Worm (Caenorhabditis elegans) whole organism, midembryonic: ENCODE measurements around the gene srab-6.

Experiments used
- T22C8.4 ChIP-seq: fragments of 200-800 bp; sonication (Bioruptor generic); IDR thresholded peaks from 2 replicates; pipeline ENCODE4 v1.3.6; 2022; ENCODE audit warnings: missing genetic modification characterization, missing compliant biosample characterization
- cog-1 ChIP-seq: sonication (generic microtip); optimal IDR thresholded peaks from 2 replicates; lab custom pipeline; 2016; ENCODE audit warnings: missing genetic modification characterization, missing compliant biosample characterization
- flt-1 ChIP-seq: fragments of 200-800 bp; sonication (Bioruptor generic); IDR thresholded peaks from 2 replicates; pipeline ENCODE4 v1.3.6; 2022; ENCODE audit warnings: missing genetic modification characterization, missing compliant biosample characterization
- klf-2 ChIP-seq: fragments of 200-800 bp; sonication (Bioruptor generic); conservative IDR thresholded peaks from 2 replicates; pipeline ENCODE4 v1.3.6; 2022; ENCODE audit warnings: missing genetic modification reagents, missing genetic modification characterization, missing compliant biosample characterization
- med-1 ChIP-seq: sonication (generic microtip); optimal IDR thresholded peaks from 2 replicates; lab custom pipeline; 2017; ENCODE audit warnings: missing genetic modification characterization, mild to moderate bottlenecking, missing compliant biosample characterization, antibody characterized with exemption, missing genetic modification reagents; ENCODE audit not compliant: insufficient read depth
- ref-1 ChIP-seq: fragments of 200-800 bp; sonication (Bioruptor generic); conservative IDR thresholded peaks from 2 replicates; pipeline ENCODE4 v1.3.6; 2022; ENCODE audit warnings: missing genetic modification reagents, missing genetic modification characterization, missing compliant biosample characterization
- tab-1 ChIP-seq: fragments of 200-800 bp; sonication (Bioruptor generic); IDR thresholded peaks from 2 replicates; pipeline ENCODE4 v1.3.6; 2022; ENCODE audit warnings: missing genetic modification characterization, missing compliant biosample characterization
- ztf-23 ChIP-seq: fragments of 200-800 bp; sonication (Bioruptor generic); IDR thresholded peaks from 2 replicates; pipeline ENCODE4 v1.3.6; 2022; ENCODE audit warnings: missing genetic modification reagents, missing genetic modification characterization, missing compliant biosample characterization
- ztf-29 ChIP-seq: fragments of 200-800 bp; sonication (Bioruptor generic); IDR thresholded peaks from 2 replicates; pipeline ENCODE4 v1.3.6; 2022; ENCODE audit warnings: missing genetic modification reagents, missing genetic modification characterization, missing compliant biosample characterization

Gene srab-6

DNA sequence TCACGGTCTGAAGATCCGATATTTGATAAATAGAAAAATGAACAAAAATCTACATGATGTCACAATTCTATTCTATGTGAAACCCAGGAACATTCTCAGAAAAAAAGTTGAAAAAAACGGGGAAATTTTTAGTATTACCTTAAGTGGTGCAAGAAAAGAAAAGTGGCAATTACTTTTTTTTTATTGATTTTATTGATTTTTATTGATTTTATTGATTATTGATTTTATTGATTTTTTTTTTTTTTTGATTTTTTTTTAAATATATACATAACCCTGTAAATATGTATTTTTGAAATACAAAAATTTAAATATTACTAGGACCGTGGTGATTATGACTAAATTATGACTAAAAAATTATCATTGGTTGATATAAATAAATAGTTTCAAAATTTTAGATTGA is 19.9 kb upstream of the srab-6 start:
- TF ChIP-seq klf-2 (GFP tag; lab: Robert Waterston, UW) (no peak), T22C8.4 (peak; percentile 57; the same call in 1 of the 2 replicates), med-1 (GFP tag; lab: Kevin White, UChicago) (no peak), ref-1 (GFP tag; lab: Robert Waterston, UW) (no peak)

DNA sequence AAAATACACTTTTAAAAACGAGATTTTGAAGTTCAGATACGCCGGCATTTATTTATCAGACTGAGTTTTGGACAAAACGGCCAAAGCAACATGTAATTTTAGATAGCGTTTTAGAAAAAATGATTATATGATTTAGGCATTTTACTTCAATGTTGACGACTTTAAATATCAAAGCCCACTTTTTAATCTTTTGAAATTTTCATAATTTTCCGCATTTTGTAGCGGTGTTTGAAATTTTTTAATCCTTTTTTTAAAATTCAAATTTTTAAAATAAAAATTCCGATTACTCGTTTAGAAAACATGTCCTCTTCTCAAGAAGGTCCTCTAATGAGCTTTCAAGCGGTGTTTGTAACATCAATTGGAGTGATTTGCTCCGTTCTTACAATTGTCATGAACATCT is 18.1 kb upstream of the srab-6 start, which contains the start of gene srbc-6:
TSS of gene srbc-6 (plus strand) at position 301 of the 400 bp plus-strand sequence.
- no peak for TF ChIP-seq cog-1 (tag; lab: Kevin White, UChicago)
- TF ChIP-seq med-1 (GFP tag; lab: Kevin White, UChicago), result no peak
- no peak for TF ChIP-seq tab-1 (GFP tag; lab: Robert Waterston, UW)
- TF ChIP-seq ztf-29 (GFP tag; lab: Robert Waterston, UW), result no peak
- TF ChIP-seq T22C8.4, result no peak
- no peak for TF ChIP-seq ref-1 (GFP tag; lab: Robert Waterston, UW)
- no peak for TF ChIP-seq klf-2 (GFP tag; lab: Robert Waterston, UW)
- no peak for TF ChIP-seq flt-1 (GFP tag; lab: Robert Waterston, UW)
- no peak for TF ChIP-seq ztf-23 (GFP tag; lab: Robert Waterston, UW)

DNA sequence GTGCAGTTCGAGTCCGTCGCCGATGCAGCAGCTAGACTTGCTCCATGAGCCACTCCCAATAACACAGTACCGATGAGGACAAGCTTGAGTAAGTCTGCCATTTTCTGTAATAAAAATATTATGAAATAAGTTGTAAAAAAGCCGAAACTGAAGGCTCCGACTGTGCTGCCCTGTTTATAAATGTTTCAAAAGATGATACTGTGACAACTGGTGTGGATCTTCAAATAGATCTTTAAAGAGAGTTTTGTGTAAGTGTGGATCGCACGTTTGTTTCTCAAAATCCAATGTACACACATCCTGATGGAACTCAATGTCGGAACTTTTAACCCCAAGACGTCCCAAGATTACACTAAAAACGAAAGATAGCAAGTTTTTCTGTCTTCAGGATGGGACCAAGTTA is 16.9 kb upstream of the srab-6 start, which contains the start of gene C36C5.15:
TSS of gene C36C5.15 (minus strand) at position 101 of the 400 bp plus-strand sequence.
- TF ChIP-seq ztf-23 (GFP tag; lab: Robert Waterston, UW) (no peak), med-1 (GFP tag; lab: Kevin White, UChicago) (no peak), cog-1 (tag; lab: Kevin White, UChicago) (no peak), klf-2 (GFP tag; lab: Robert Waterston, UW) (no peak), ztf-29 (GFP tag; lab: Robert Waterston, UW) (no peak), ref-1 (GFP tag; lab: Robert Waterston, UW) (no peak), T22C8.4 (no peak), flt-1 (GFP tag; lab: Robert Waterston, UW) (no peak), tab-1 (GFP tag; lab: Robert Waterston, UW) (no peak)

- TF ChIP-seq klf-2 (GFP tag; lab: Robert Waterston, UW), result no peak
Measured at ce11 chrV:3166260-3166659, 14.5 kb upstream of the srab-6 start, which contains the start of gene C36C5.4. Gene C36C5.4, plus strand, starts transcription at chrV:3166560.

DNA sequence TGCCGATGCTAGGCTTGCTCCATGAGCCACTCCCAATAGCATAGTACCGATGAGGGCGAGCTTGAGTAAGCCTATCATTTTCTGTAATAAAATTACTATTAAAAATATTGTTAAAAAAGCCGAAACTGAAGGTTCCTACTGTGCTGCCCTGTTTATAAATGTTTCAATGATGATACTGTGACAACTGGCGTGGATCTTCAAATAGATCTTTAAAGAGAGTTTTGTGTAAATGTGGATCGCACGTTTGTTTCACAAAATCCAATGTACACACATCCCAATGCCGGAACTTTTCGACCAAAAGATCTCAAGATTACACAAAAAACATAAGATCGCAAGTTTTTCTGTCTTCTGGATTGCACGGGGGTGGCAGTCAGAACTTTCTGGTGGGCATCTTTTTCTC is 13.7 kb upstream of the srab-6 start, which contains the start of gene C36C5.14:
TSS of gene C36C5.14 (minus strand) at position 101 of the 400 bp plus-strand sequence.
- TF ChIP-seq ztf-29 (GFP tag; lab: Robert Waterston, UW) (no peak), ref-1 (GFP tag; lab: Robert Waterston, UW) (no peak), klf-2 (GFP tag; lab: Robert Waterston, UW) (no peak), T22C8.4 (no peak), ztf-23 (GFP tag; lab: Robert Waterston, UW) (no peak)

- TF ChIP-seq med-1 (GFP tag; lab: Kevin White, UChicago), result no peak
- TF ChIP-seq tab-1 (GFP tag; lab: Robert Waterston, UW), result no peak
- no peak for TF ChIP-seq flt-1 (GFP tag; lab: Robert Waterston, UW)
- no peak for TF ChIP-seq cog-1 (tag; lab: Kevin White, UChicago)
- TF ChIP-seq T22C8.4, result no peak
- no peak for TF ChIP-seq ztf-23 (GFP tag; lab: Robert Waterston, UW)
- no peak for TF ChIP-seq klf-2 (GFP tag; lab: Robert Waterston, UW)
Measured at ce11 chrV:3163143-3163542, 11.4 kb upstream of the srab-6 start.

DNA sequence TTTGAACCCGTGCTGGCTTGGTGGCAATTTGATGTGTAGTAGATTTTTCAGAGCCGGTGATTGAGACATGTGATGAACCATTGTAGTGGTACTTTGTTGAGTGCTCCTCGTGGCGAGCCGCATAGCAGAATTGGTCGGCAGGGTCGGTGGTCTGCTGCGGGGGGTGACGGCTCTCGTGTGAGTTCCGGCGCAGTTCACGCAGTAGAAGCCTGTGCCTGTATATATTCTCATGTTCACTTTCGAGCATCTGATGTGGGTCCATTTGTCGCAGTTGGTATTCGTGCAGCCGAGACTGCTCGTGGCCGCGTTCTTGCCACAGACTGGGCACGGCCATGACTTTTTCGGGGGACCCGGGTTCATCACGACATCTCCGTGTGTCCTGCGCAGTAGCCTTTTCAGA is 10.5 kb upstream of the srab-6 start:
- TF ChIP-seq tab-1 (GFP tag; lab: Robert Waterston, UW) (no peak), ztf-29 (GFP tag; lab: Robert Waterston, UW) (no peak), med-1 (GFP tag; lab: Kevin White, UChicago) (no peak), T22C8.4 (no peak), flt-1 (GFP tag; lab: Robert Waterston, UW) (no peak), cog-1 (tag; lab: Kevin White, UChicago) (no peak), ref-1 (GFP tag; lab: Robert Waterston, UW) (no peak), klf-2 (GFP tag; lab: Robert Waterston, UW) (no peak), ztf-23 (GFP tag; lab: Robert Waterston, UW) (no peak)

DNA sequence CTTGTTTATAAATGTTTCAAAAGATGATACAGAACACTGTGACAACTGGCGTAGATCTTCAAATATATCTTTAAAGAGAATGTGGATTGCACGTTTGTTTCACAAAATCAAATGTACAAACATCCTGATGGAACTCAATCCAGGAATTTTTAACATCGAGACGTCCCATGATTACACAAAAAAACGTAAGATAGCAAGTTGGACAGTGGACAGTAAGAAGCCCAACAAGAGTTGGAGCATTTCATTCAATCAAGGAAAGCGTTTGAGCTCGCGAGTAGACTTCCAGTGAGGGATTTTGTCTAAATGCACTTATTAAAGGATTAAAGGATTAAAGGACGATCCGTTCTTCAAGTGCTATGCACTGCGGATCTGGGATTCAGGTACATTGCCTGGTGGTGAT is 7.5 kb upstream of the srab-6 start, which contains the start of gene C36C5.12:
TSS of gene C36C5.12 (minus strand) at position 101 of the 400 bp plus-strand sequence.
- TF ChIP-seq flt-1 (GFP tag; lab: Robert Waterston, UW) (no peak), ref-1 (GFP tag; lab: Robert Waterston, UW) (no peak), med-1 (GFP tag; lab: Kevin White, UChicago) (no peak), tab-1 (GFP tag; lab: Robert Waterston, UW) (no peak), ztf-29 (GFP tag; lab: Robert Waterston, UW) (no peak), ztf-23 (GFP tag; lab: Robert Waterston, UW) (no peak), klf-2 (GFP tag; lab: Robert Waterston, UW) (no peak), cog-1 (tag; lab: Kevin White, UChicago) (no peak), T22C8.4 (no peak)

- no peak for TF ChIP-seq cog-1 (tag; lab: Kevin White, UChicago)
- TF ChIP-seq klf-2 (GFP tag; lab: Robert Waterston, UW), result no peak
- no peak for TF ChIP-seq ztf-29 (GFP tag; lab: Robert Waterston, UW)
- TF ChIP-seq T22C8.4, result no peak
- TF ChIP-seq flt-1 (GFP tag; lab: Robert Waterston, UW), result no peak
- no peak for TF ChIP-seq med-1 (GFP tag; lab: Kevin White, UChicago)
Measured at ce11 chrV:3158379-3158778, 6.6 kb upstream of the srab-6 start.

DNA sequence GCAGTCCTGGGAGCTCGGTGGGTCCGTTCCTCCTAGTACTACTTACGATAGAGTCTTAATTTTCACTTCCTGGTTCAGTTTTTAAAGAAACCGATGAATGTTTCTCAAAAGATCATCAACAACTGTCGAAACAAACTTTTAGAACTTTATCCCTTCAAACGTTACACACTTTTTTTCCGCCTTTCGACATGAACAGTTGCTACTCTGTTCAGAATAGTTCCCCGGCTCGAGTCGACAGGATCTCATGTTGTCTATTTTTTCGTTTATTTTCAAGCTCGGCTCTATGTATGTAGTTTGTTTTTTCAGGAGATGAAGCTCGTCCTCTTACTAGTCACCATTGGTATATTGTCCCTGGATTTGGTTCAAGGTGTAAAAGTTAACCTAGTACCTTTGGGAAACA is 5.0 kb upstream of the srab-6 start, which contains the start of gene exh-1:
TSS of gene exh-1 (plus strand) at position 301 of the 400 bp plus-strand sequence.
- TF ChIP-seq klf-2 (GFP tag; lab: Robert Waterston, UW) (no peak), flt-1 (GFP tag; lab: Robert Waterston, UW) (no peak), T22C8.4 (no peak), cog-1 (tag; lab: Kevin White, UChicago) (no peak), ztf-29 (GFP tag; lab: Robert Waterston, UW) (no peak), med-1 (GFP tag; lab: Kevin White, UChicago) (no peak), ref-1 (GFP tag; lab: Robert Waterston, UW) (no peak), tab-1 (GFP tag; lab: Robert Waterston, UW) (no peak), ztf-23 (GFP tag; lab: Robert Waterston, UW) (no peak)
